Fruit fly (Drosophila melanogaster) Kc167 (cell line): ENCODE measurements around the gene ninaB.

ENCODE experiments used
- Myc ChIP-seq: fragments of >200 bp; optimal IDR thresholded peaks from 2 replicates; lab custom pipeline; 2017; ENCODE audit warnings: missing external identifiers
- Sin3A ChIP-seq: fragments of >200 bp; optimal IDR thresholded peaks from 2 replicates; lab custom pipeline; 2018; ENCODE audit warnings: missing external identifiers
- h ChIP-seq: fragments of >200 bp; optimal IDR thresholded peaks from 3 replicates; lab custom pipeline; 2018; ENCODE audit warnings: missing external identifiers
- insv ChIP-seq: fragments of >200 bp; optimal IDR thresholded peaks from 3 replicates; lab custom pipeline; 2018; ENCODE audit warnings: missing external identifiers
- psq ChIP-seq: fragments of >200 bp; optimal IDR thresholded peaks from 2 replicates; lab custom pipeline; 2017; ENCODE audit warnings: missing external identifiers
- ttk ChIP-seq: sonication (Bioruptor generic); optimal IDR thresholded peaks from 2 replicates; lab custom pipeline; 2017; ENCODE audit warnings: missing external identifiers

DNA sequence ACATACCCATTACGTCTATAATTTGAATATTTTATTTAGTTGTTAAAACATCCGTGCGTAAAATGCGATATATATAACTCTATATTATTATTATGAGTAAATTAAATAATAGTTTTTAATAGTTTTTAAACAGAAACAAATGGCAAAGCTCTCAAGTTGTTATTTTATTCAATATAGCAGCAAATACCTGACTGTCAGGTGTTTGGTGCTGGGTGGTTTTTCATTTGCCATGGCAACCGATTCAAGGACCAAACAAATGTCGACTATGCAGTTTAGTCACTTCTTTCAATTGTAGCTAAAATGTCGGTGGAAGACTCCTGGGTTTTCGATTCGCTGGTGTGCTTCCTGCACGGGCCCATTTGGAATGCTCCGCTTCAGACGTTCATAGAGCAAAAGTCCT is 6.6 kb upstream of the ninaB start, which contains the start of gene CG14367:
- TF ChIP-seq psq (lab: Kevin White, UChicago) = no peak
- TF ChIP-seq ttk (lab: Kevin White, UChicago) = no peak
- no peak for TF ChIP-seq insv
- no peak for TF ChIP-seq Myc
- no peak for TF ChIP-seq h
- TF ChIP-seq Sin3A (lab: Kevin White, UChicago) = no peak
